Worm (Caenorhabditis elegans) whole organism, L2 larva: ENCODE measurements around the gene R04E5.8.

ENCODE experiments used
- ama-1 ChIP-seq: fragments of 150-350 bp; optimal IDR thresholded peaks from 2 replicates; lab custom pipeline; 2018; ENCODE audit warnings: inconsistent platforms
- egl-27 ChIP-seq: sonication (generic microtip); optimal IDR thresholded peaks from 3 replicates; lab custom pipeline; 2017; ENCODE audit warnings: missing biosample characterization, missing genetic modification reagents, missing genetic modification characterization
- elt-1 ChIP-seq: fragments of 150-350 bp; optimal IDR thresholded peaks from 2 replicates; lab custom pipeline; 2014; ENCODE audit warnings: missing biosample characterization, missing genetic modification characterization
- nhr-77 ChIP-seq: fragments of 150-350 bp; optimal IDR thresholded peaks from 2 replicates; lab custom pipeline; 2014; ENCODE audit warnings: missing biosample characterization, missing genetic modification characterization
- skn-1 ChIP-seq: sonication (generic microtip); optimal IDR thresholded peaks from 2 replicates; lab custom pipeline; 2017; ENCODE audit warnings: missing biosample characterization, missing genetic modification characterization
- snpc-4 ChIP-seq: fragments of 150-350 bp; optimal IDR thresholded peaks from 2 replicates; lab custom pipeline; 2014; ENCODE audit warnings: missing biosample characterization, missing genetic modification characterization

DNA sequence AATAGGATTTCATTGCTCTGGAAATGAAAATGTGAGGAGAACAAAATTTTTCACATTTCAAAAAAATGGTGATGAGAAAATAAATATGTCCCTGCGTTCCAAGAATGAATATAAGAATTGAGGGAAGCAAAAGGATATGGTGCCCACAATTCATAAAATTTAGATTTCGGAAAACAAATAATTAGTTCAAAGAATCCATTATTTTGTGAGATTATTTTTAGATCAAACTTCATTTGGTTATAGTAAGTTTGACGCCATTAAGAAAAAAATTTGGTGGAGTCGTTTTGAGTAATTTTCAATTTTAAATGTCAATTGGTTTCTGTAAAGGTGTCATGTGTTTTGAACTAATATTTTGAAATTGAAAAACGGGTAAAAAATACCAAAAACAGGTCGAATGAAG is 5.6 kb downstream of the R04E5.8 start:
- TF ChIP-seq ama-1 (lab: Kevin White, UChicago), result no peak
- TF ChIP-seq skn-1 (tag; lab: Kevin White, UChicago), result no peak
- TF ChIP-seq snpc-4 (tag; lab: Kevin White, UChicago), result no peak
- no peak for TF ChIP-seq elt-1 (tag; lab: Kevin White, UChicago)
- no peak for TF ChIP-seq nhr-77
- no peak for TF ChIP-seq egl-27 (tag; lab: Kevin White, UChicago)
